Worm (Caenorhabditis elegans) whole organism, early embryonic: ENCODE data around the gene snpc-1.3.

Experiments
- F13C5.2 ChIP-seq: sonication (generic microtip); optimal IDR thresholded peaks from 2 replicates; lab custom pipeline; 2017; ENCODE audit warnings: mild to moderate bottlenecking, missing genetic modification characterization, inconsistent platforms, missing compliant biosample characterization
- aly-1 ChIP-seq: sonication (generic microtip); optimal IDR thresholded peaks from 2 replicates; lab custom pipeline; 2016; ENCODE audit warnings: missing genetic modification characterization, missing compliant biosample characterization
- ama-1 ChIP-seq: fragments of 150-350 bp; optimal IDR thresholded peaks from 2 replicates; lab custom pipeline; 2014
- ceh-36 ChIP-seq: sonication (generic microtip); optimal IDR thresholded peaks from 2 replicates; lab custom pipeline; 2016; ENCODE audit warnings: missing genetic modification characterization, inconsistent platforms, missing compliant biosample characterization
- flt-1 ChIP-seq: fragments of 200-800 bp; sonication (Bioruptor generic); IDR thresholded peaks from 2 replicates; pipeline ENCODE4 v1.3.6; 2022; ENCODE audit warnings: missing genetic modification characterization, missing compliant biosample characterization
- tra-4 ChIP-seq: sonication (generic microtip); optimal IDR thresholded peaks from 2 replicates; lab custom pipeline; 2017; ENCODE audit warnings: missing genetic modification characterization, missing compliant biosample characterization

DNA sequence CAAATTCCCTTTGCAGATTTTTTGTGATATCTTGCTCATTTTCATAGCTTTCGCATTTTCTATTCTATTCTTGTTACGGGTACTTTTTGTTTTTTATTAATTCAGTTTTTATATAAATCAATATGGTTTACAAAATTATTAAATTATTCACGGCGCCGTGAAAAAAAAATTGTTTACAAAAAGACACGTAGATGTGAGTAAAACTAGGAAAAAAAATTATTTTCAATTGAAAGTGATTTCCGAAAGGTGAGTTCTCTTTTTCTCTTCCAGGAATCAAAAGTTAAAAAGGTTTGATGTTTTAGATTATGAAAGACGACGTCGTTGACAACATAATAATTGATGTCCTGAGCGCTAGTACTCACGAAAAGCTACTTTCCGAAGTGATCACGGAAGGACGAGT, 30.7 kb downstream of the snpc-1.3 start, which contains the start of gene C25A6.1:
- no peak for TF ChIP-seq tra-4 (tag; lab: Kevin White, UChicago)
- TF ChIP-seq F13C5.2 (tag; lab: Kevin White, UChicago): no peak
- no peak for TF ChIP-seq ama-1 (lab: Kevin White, UChicago)
- TF ChIP-seq ceh-36: no peak
- no peak for TF ChIP-seq aly-1
- no peak for TF ChIP-seq flt-1 (GFP tag; lab: Robert Waterston, UW)
